Fruit fly (Drosophila melanogaster): ENCODE data around the gene CG11403.

The CG11403 gene

DNA sequence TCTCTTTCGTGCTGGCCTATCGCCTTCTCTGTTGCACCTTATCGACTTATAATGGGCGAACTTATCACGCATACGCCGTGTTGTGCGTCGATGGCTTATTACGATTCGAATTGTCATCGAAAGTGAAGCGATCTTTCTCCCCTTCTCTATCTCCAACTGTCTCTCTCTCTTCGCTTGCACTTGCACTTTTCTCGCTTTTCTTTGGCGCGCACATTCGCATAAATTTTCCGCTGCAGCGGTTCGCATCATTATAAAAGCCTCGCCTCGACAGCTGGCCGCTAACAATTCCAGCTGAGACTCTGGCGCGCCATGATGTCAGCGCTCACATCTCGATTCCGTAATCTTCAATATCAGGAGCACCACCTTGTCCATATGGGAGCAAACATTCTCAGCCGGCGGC is 40.4 kb downstream of the CG11403 start, which contains the start of gene CG14625:
TSS of gene CG14625 (plus strand) at position 301 of the 400 bp plus-strand sequence.
- TF ChIP-seq CG34406 (GFP tag; optimal IDR thresholded peaks at IDR 0.05) (no peak), acj6 (GFP tag; optimal IDR thresholded peaks at IDR 0.05) (no peak), CG8119 (GFP tag; IDR thresholded peaks at IDR 0.05) (no peak), Smox (GFP tag; optimal IDR thresholded peaks at IDR 0.05) (no peak), Met (GFP tag; optimal IDR thresholded peaks at IDR 0.05) (no peak), vri (GFP tag; optimal IDR thresholded peaks at IDR 0.05) (no peak), pdm3 (GFP tag; optimal IDR thresholded peaks at IDR 0.05) (no peak), fkh (GFP tag; optimal IDR thresholded peaks at IDR 0.05) (no peak), CG32006 (GFP tag; optimal IDR thresholded peaks at IDR 0.05) (no peak), spab (GFP tag; optimal IDR thresholded peaks at IDR 0.05) (no peak)

dm6 chrX:1197862-1198261 is 41.8 kb downstream of the CG11403 start:
- TF ChIP-seq CG11294 (GFP tag; IDR thresholded peaks at IDR 0.05) (0 out of 2 replicates have a peak, but pooled peaks have one; percentile 25), spab (GFP tag; optimal IDR thresholded peaks at IDR 0.05) (no peak), CG4318 (GFP tag; optimal IDR thresholded peaks at IDR 0.05) (peak; percentile 47), Lpt (GFP tag; optimal IDR thresholded peaks at IDR 0.05) (peak; percentile 7), CG32006 (GFP tag; optimal IDR thresholded peaks at IDR 0.05) (peak; percentile 64), CG8119 (GFP tag; IDR thresholded peaks at IDR 0.05) (peak; percentile 82), eg (GFP tag; IDR thresholded peaks at IDR 0.05) (peak; percentile 78), lz (GFP tag; optimal IDR thresholded peaks at IDR 0.05) (no peak), CG15336 (GFP tag; IDR thresholded peaks at IDR 0.05) (peak; percentile 85), Sox102F (GFP tag; optimal IDR thresholded peaks at IDR 0.05) (no peak), Hr4 (GFP tag; optimal IDR thresholded peaks at IDR 0.05) (peak; percentile 19), Gug (GFP tag; IDR thresholded peaks at IDR 0.05) (peak; percentile 56), vri (GFP tag; optimal IDR thresholded peaks at IDR 0.05) (no peak), CG31627 (GFP tag; optimal IDR thresholded peaks at IDR 0.05) (no peak)

DNA sequence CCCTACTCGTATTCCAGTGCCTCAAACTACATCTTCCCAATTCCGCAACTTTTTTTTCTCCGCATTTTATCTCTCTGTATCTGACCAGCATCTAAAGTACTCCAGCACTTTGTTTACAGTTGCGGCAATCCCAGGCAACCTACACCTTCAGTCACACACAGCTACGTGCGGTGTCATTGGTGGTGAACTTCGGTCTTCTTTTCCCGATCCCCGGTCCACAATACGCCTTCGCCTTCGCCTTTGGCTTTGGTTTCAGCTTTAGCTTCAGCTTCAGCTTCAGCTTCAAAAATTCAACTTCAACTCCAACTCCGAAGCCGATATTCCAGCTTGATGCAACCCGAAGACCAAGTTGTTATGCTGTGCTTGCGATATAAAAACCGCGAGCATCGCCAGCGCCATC is 48.7 kb downstream of the CG11403 start, which contains the start of gene CG11380:
TSS of gene CG11380 (plus strand) at position 301 of the 400 bp plus-strand sequence.
- TF ChIP-seq CG10631 (GFP tag; optimal IDR thresholded peaks at IDR 0.05) (no peak), svp (GFP tag) (peak; percentile 47)
